Worm (Caenorhabditis elegans) whole organism, mixed stage, embryonic: ENCODE measurements around the gene Y54H5A.2.

Source experiments
- ces-1 ChIP-seq: fragments of 150-350 bp; optimal IDR thresholded peaks from 2 replicates; lab custom pipeline; 2014; ENCODE audit warnings: missing biosample characterization, missing genetic modification reagents, missing genetic modification characterization
- elt-3 ChIP-seq: fragments of 150-350 bp; optimal IDR thresholded peaks from 2 replicates; lab custom pipeline; 2014; ENCODE audit warnings: missing biosample characterization, missing genetic modification characterization
- lin-32 ChIP-seq: fragments of 200-800 bp; sonication (Bioruptor generic); optimal IDR thresholded peaks from 2 replicates; lab custom pipeline; 2018; ENCODE audit warnings: mild to moderate bottlenecking, missing genetic modification characterization, missing compliant biosample characterization
- lsy-2 ChIP-seq: fragments of 150-350 bp; optimal IDR thresholded peaks from 2 replicates; lab custom pipeline; 2014; ENCODE audit warnings: missing biosample characterization, missing genetic modification characterization
- nhr-237 ChIP-seq: fragments of 150-350 bp; optimal IDR thresholded peaks from 2 replicates; lab custom pipeline; 2014; ENCODE audit warnings: missing biosample characterization, missing genetic modification characterization
- pha-4 ChIP-seq: fragments of 150-350 bp; optimal IDR thresholded peaks from 2 replicates; lab custom pipeline; 2018; ENCODE audit warnings: missing biosample characterization, missing genetic modification reagents, missing genetic modification characterization

DNA sequence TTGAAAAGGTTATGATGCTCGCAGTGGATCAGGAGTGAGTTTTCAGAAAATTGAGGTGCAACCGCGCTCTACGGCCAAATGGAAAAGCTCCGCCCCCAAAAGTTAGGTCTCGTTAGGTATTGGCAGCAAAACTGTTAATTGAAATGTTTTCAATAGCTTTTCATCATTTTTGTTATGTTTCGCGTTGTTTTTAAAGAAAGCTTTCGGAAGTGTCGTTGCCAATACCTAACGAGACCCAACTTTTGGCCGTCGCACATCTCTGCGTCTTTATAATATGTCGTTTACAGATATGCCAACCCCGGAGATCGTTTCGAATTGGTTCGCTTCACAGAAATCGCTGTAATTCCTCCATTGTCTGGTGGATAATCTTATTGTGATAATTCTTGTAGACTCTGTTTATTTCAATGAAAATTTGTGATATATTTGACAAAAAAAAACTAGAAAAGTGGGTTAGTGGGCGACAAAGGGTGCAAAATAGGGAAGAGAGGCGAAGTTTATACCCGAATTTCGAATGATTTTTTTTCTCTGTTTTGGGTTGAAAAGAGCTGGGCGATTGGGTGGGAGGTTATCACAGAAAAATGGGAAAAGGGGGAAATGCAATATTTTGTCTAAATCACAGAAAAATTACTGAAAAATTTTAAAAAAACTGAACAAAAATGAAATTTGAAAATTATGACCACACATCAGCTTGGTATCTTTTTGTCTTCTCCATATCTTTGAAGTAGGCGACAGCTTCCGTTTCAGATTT, 47.1 kb upstream of the Y54H5A.2 start:
- TF ChIP-seq pha-4 = no peak
- no peak for TF ChIP-seq elt-3 (tag; lab: Kevin White, UChicago)
- no peak for TF ChIP-seq lsy-2
- no peak for TF ChIP-seq lin-32 (GFP tag; lab: Kevin White, UChicago)
- TF ChIP-seq ces-1 (GFP tag; lab: Kevin White, UChicago) = no peak
- TF ChIP-seq nhr-237 = no peak
